Worm (Caenorhabditis elegans) whole organism, L3 larva: ENCODE measurements around the gene fbxa-190.

Experiments
- eor-1 ChIP-seq, 2 experiments: fragments of 150-350 bp; optimal IDR thresholded peaks; 2 replicates each; lab custom pipeline; 2014 to 2018; ENCODE audit warnings: missing biosample characterization in 2 of 2, missing genetic modification characterization in 2 of 2
- nhr-28 ChIP-seq: fragments of 150-350 bp; optimal IDR thresholded peaks from 2 replicates; lab custom pipeline; 2014; ENCODE audit warnings: missing biosample characterization, missing genetic modification characterization
- pha-4 ChIP-seq: fragments of 150-350 bp; optimal IDR thresholded peaks from 2 replicates; lab custom pipeline; 2014; ENCODE audit warnings: missing biosample characterization, missing genetic modification reagents, missing genetic modification characterization
- unc-39 ChIP-seq: sonication (generic microtip); optimal IDR thresholded peaks from 4 replicates; lab custom pipeline; 2017; ENCODE audit warnings: missing biosample characterization, missing genetic modification characterization
- ztf-11 ChIP-seq: fragments of 150-350 bp; optimal IDR thresholded peaks from 2 replicates; lab custom pipeline; 2014; ENCODE audit warnings: missing biosample characterization, missing genetic modification characterization
- ztf-4 ChIP-seq: fragments of 150-350 bp; optimal IDR thresholded peaks from 2 replicates; lab custom pipeline; 2014; ENCODE audit warnings: missing biosample characterization, missing genetic modification characterization

ce11 chrX:1337834-1338233, 34.0 kb upstream of the fbxa-190 start:
- no peak for TF ChIP-seq unc-39
- TF ChIP-seq pha-4 (tag; lab: Kevin White, UChicago), result peak; percentile 18
- TF ChIP-seq ztf-11 (tag; lab: Kevin White, UChicago), result no peak
- no peak for TF ChIP-seq eor-1 (tag; optimal IDR thresholded peaks at IDR 0.05; lab: Kevin White, UChicago)
- TF ChIP-seq ztf-4, result no peak
- TF ChIP-seq nhr-28, result no peak
